Worm (Caenorhabditis elegans) whole organism, early embryonic: ENCODE results near the gene prp-19.

Experiments used
- B0310.2 ChIP-seq: sonication (generic microtip); optimal IDR thresholded peaks from 2 replicates; lab custom pipeline; 2016; ENCODE audit warnings: mild to moderate bottlenecking, missing genetic modification characterization, missing compliant biosample characterization
- F13C5.2 ChIP-seq: sonication (generic microtip); optimal IDR thresholded peaks from 2 replicates; lab custom pipeline; 2017; ENCODE audit warnings: mild to moderate bottlenecking, missing genetic modification characterization, inconsistent platforms, missing compliant biosample characterization
- aly-1 ChIP-seq: sonication (generic microtip); optimal IDR thresholded peaks from 2 replicates; lab custom pipeline; 2016; ENCODE audit warnings: missing genetic modification characterization, missing compliant biosample characterization
- ama-1 ChIP-seq: fragments of 150-350 bp; optimal IDR thresholded peaks from 2 replicates; lab custom pipeline; 2014
- ceh-13 ChIP-seq: fragments of 200-800 bp; sonication (Bioruptor generic); optimal IDR thresholded peaks from 2 replicates; lab custom pipeline; 2018; ENCODE audit warnings: mild to moderate bottlenecking, missing genetic modification characterization, missing compliant biosample characterization
- ceh-36 ChIP-seq: sonication (generic microtip); optimal IDR thresholded peaks from 2 replicates; lab custom pipeline; 2016; ENCODE audit warnings: missing genetic modification characterization, inconsistent platforms, missing compliant biosample characterization
- ets-7 ChIP-seq: sonication (generic microtip); optimal IDR thresholded peaks from 2 replicates; lab custom pipeline; 2016; ENCODE audit warnings: missing genotype, missing genetic modification characterization, missing compliant biosample characterization
- flt-1 ChIP-seq: fragments of 200-800 bp; sonication (Bioruptor generic); IDR thresholded peaks from 2 replicates; pipeline ENCODE4 v1.3.6; 2022; ENCODE audit warnings: missing genetic modification characterization, missing compliant biosample characterization
- hmbx-1 ChIP-seq: sonication (generic microtip); optimal IDR thresholded peaks from 2 replicates; lab custom pipeline; 2016; ENCODE audit warnings: mild to moderate bottlenecking, missing genetic modification characterization, missing compliant biosample characterization
- hmg-4 ChIP-seq: fragments of 200-800 bp; sonication (Bioruptor generic); optimal IDR thresholded peaks from 2 replicates; lab custom pipeline; 2018; ENCODE audit warnings: mild to moderate bottlenecking, missing genetic modification characterization, missing compliant biosample characterization
- hnd-1 ChIP-seq: sonication (generic microtip); optimal IDR thresholded peaks from 2 replicates; lab custom pipeline; 2016; ENCODE audit warnings: missing genetic modification characterization, missing compliant biosample characterization
- pes-1 ChIP-seq: fragments of 200-800 bp; sonication (Bioruptor generic); IDR thresholded peaks from 2 replicates; pipeline ENCODE4 v1.3.6; 2022; ENCODE audit warnings: missing genetic modification reagents, missing genetic modification characterization, missing compliant biosample characterization
- scrt-1 ChIP-seq: fragments of 200-800 bp; sonication (Bioruptor generic); IDR thresholded peaks from 2 replicates; pipeline ENCODE4 v1.3.6; 2022; ENCODE audit warnings: missing genetic modification characterization, missing compliant biosample characterization
- sea-1 ChIP-seq: fragments of 200-800 bp; sonication (Bioruptor generic); conservative IDR thresholded peaks from 2 replicates; pipeline ENCODE4 v1.3.6; 2022; ENCODE audit warnings: missing genetic modification characterization, missing compliant biosample characterization
- tbx-11 ChIP-seq: fragments of 200-800 bp; sonication (Bioruptor generic); IDR thresholded peaks from 2 replicates; pipeline ENCODE4 v1.3.6; 2022; ENCODE audit warnings: missing genetic modification characterization, missing compliant biosample characterization
- tbx-37 ChIP-seq: fragments of 200-800 bp; sonication (Bioruptor generic); conservative IDR thresholded peaks from 2 replicates; pipeline ENCODE4 v1.3.6; 2022; ENCODE audit warnings: missing genetic modification reagents, missing genetic modification characterization, missing compliant biosample characterization
- tra-4 ChIP-seq: sonication (generic microtip); optimal IDR thresholded peaks from 2 replicates; lab custom pipeline; 2017; ENCODE audit warnings: missing genetic modification characterization, missing compliant biosample characterization

The prp-19 gene

ce11 chrIII:5185620-5186019 lies 13.8 kb upstream of the prp-19 start, which contains the start of gene pup-2:
Gene pup-2, plus strand, starts transcription at chrIII:5185920.
- TF ChIP-seq scrt-1 (no peak), ceh-13 (GFP tag; lab: Kevin White, UChicago) (no peak), hmg-4 (GFP tag; lab: Kevin White, UChicago) (no peak), tbx-37 (no peak), aly-1 (no peak), sea-1 (GFP tag; lab: Robert Waterston, UW) (no peak), B0310.2 (tag; lab: Kevin White, UChicago) (no peak), ama-1 (lab: Kevin White, UChicago) (no peak), flt-1 (GFP tag; lab: Robert Waterston, UW) (no peak), pes-1 (no peak), tra-4 (tag; lab: Kevin White, UChicago) (no peak), ets-7 (no peak), F13C5.2 (tag; lab: Kevin White, UChicago) (no peak), ceh-36 (no peak), hmbx-1 (tag; lab: Kevin White, UChicago) (no peak), tbx-11 (GFP tag; lab: Robert Waterston, UW) (no peak)

ce11 chrIII:5183372-5183771 lies 11.5 kb upstream of the prp-19 start:
- TF ChIP-seq flt-1 (GFP tag; lab: Robert Waterston, UW) (no peak), F13C5.2 (tag; lab: Kevin White, UChicago) (no peak), ceh-13 (GFP tag; lab: Kevin White, UChicago) (no peak)

DNA sequence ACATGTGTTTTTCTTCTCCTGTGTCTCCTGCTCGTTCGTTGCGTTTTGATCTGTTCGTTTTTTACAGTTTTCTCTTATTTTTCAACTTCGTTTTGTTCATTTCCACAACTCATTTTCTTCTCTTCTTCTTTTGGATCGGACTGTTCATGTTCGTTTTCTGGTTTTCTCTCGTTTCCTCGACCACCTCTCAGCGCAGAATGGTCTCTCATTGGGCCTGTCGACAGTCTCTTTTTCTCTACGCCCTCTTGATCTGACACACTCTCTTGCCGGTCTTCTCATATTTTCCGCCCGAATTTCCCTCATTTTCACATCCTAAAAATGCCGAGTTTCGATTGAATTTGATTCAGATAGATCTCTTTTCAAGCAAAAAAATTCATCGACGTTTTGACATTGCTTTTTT lies 9.8 kb upstream of the prp-19 start:
- TF ChIP-seq tbx-37 (no peak), ceh-13 (GFP tag; lab: Kevin White, UChicago) (no peak), sea-1 (GFP tag; lab: Robert Waterston, UW) (no peak), tra-4 (tag; lab: Kevin White, UChicago) (no peak), tbx-11 (GFP tag; lab: Robert Waterston, UW) (no peak), aly-1 (no peak), F13C5.2 (tag; lab: Kevin White, UChicago) (no peak), pes-1 (no peak), flt-1 (GFP tag; lab: Robert Waterston, UW) (no peak), ets-7 (no peak), hmg-4 (GFP tag; lab: Kevin White, UChicago) (no peak), ama-1 (lab: Kevin White, UChicago) (no peak), ceh-36 (no peak), hmbx-1 (tag; lab: Kevin White, UChicago) (no peak), hnd-1 (tag; lab: Kevin White, UChicago) (no peak), B0310.2 (tag; lab: Kevin White, UChicago) (no peak)

DNA sequence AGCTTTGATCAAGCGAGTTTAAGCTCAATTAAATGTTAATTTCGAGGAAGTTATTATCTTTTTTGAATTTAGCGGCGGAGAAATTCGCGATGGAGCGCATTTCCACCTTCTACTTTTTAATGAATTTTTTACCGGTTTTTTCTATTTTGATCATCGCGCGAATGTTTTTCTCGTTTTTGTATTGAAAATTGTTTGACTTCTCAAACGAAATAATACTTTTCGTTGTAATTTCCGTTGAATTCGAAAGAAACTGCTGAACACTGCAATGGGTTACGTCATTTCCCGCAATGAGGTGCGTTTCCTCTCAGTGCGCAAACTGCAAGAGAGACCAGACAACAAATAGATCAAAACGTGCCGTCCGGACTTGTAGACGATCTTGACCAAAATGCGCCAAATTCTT lies 9.4 kb upstream of the prp-19 start:
- TF ChIP-seq ets-7 (no peak), hnd-1 (tag; lab: Kevin White, UChicago) (no peak), hmg-4 (GFP tag; lab: Kevin White, UChicago) (no peak), sea-1 (GFP tag; lab: Robert Waterston, UW) (no peak), tbx-37 (no peak), B0310.2 (tag; lab: Kevin White, UChicago) (no peak), ceh-13 (GFP tag; lab: Kevin White, UChicago) (no peak), flt-1 (GFP tag; lab: Robert Waterston, UW) (no peak), tra-4 (tag; lab: Kevin White, UChicago) (no peak), F13C5.2 (tag; lab: Kevin White, UChicago) (no peak), ceh-36 (no peak), ama-1 (lab: Kevin White, UChicago) (no peak), hmbx-1 (tag; lab: Kevin White, UChicago) (no peak), pes-1 (no peak), tbx-11 (GFP tag; lab: Robert Waterston, UW) (no peak), scrt-1 (no peak), aly-1 (no peak)

- no peak for TF ChIP-seq ceh-13 (GFP tag; lab: Kevin White, UChicago)
- no peak for TF ChIP-seq hnd-1 (tag; lab: Kevin White, UChicago)
- no peak for TF ChIP-seq sea-1 (GFP tag; lab: Robert Waterston, UW)
- TF ChIP-seq ama-1 (lab: Kevin White, UChicago): no peak
- no peak for TF ChIP-seq tbx-37
- TF ChIP-seq ets-7: no peak
- no peak for TF ChIP-seq tra-4 (tag; lab: Kevin White, UChicago)
- no peak for TF ChIP-seq B0310.2 (tag; lab: Kevin White, UChicago)
- TF ChIP-seq scrt-1: no peak
- no peak for TF ChIP-seq ceh-36
- TF ChIP-seq aly-1: no peak
- TF ChIP-seq F13C5.2 (tag; lab: Kevin White, UChicago): no peak
- no peak for TF ChIP-seq hmbx-1 (tag; lab: Kevin White, UChicago)
Observed at ce11 chrIII:5180588-5180987, 8.7 kb upstream of the prp-19 start.

ce11 chrIII:5179166-5179565 lies 7.3 kb upstream of the prp-19 start:
- no peak for TF ChIP-seq ceh-36
- no peak for TF ChIP-seq aly-1
- TF ChIP-seq sea-1 (GFP tag; lab: Robert Waterston, UW): no peak
- TF ChIP-seq hnd-1 (tag; lab: Kevin White, UChicago): no peak

ce11 chrIII:5173622-5174021 lies 1.8 kb upstream of the prp-19 start, which contains the start of gene cid-1:
Gene cid-1, plus strand, starts transcription at chrIII:5173922.
- TF ChIP-seq scrt-1 (no peak), flt-1 (GFP tag; lab: Robert Waterston, UW) (no peak)

- TF ChIP-seq flt-1 (GFP tag; lab: Robert Waterston, UW) (no peak), B0310.2 (tag; lab: Kevin White, UChicago) (no peak), ets-7 (no peak), ama-1 (lab: Kevin White, UChicago) (no peak), hmg-4 (GFP tag; lab: Kevin White, UChicago) (no peak), scrt-1 (no peak), hmbx-1 (tag; lab: Kevin White, UChicago) (no peak), aly-1 (no peak), tbx-11 (GFP tag; lab: Robert Waterston, UW) (no peak), F13C5.2 (tag; lab: Kevin White, UChicago) (no peak), tra-4 (tag; lab: Kevin White, UChicago) (no peak), tbx-37 (no peak), ceh-36 (no peak)
Observed at ce11 chrIII:5173139-5173538, 1.3 kb upstream of the prp-19 start, which contains the start of gene emb-1. Gene emb-1, plus strand, starts transcription at chrIII:5173439.
